Worm (Caenorhabditis elegans) whole organism, L2 larva: Measurements from ENCODE around the gene clec-50.

Experiments used
- R02D3.7 ChIP-seq: fragments of 150-350 bp; optimal IDR thresholded peaks from 2 replicates; lab custom pipeline; 2014; ENCODE audit warnings: missing biosample characterization, missing genetic modification characterization
- ama-1 ChIP-seq: fragments of 150-350 bp; optimal IDR thresholded peaks from 2 replicates; lab custom pipeline; 2018; ENCODE audit warnings: inconsistent platforms
- blmp-1 ChIP-seq: sonication (generic microtip); optimal IDR thresholded peaks from 2 replicates; lab custom pipeline; 2017; ENCODE audit warnings: missing genetic modification characterization, mild to moderate bottlenecking, missing compliant biosample characterization, antibody characterized with exemption, moderate library complexity; ENCODE audit not compliant: insufficient read depth
- dmd-4 ChIP-seq: sonication (generic microtip); optimal IDR thresholded peaks from 2 replicates; lab custom pipeline; 2017; ENCODE audit warnings: missing biosample characterization, missing genetic modification characterization
- elt-3 ChIP-seq: sonication (generic microtip); optimal IDR thresholded peaks from 2 replicates; lab custom pipeline; 2017; ENCODE audit warnings: missing biosample characterization, missing genetic modification characterization
- lin-13 ChIP-seq: fragments of 150-350 bp; optimal IDR thresholded peaks from 2 replicates; lab custom pipeline; 2014; ENCODE audit warnings: missing biosample characterization, missing genetic modification reagents, missing genetic modification characterization
- unc-62 ChIP-seq: fragments of 150-350 bp; optimal IDR thresholded peaks from 2 replicates; lab custom pipeline; 2014; ENCODE audit warnings: missing biosample characterization, missing genetic modification reagents, missing genetic modification characterization
- ztf-4 ChIP-seq: fragments of 150-350 bp; optimal IDR thresholded peaks from 2 replicates; lab custom pipeline; 2014; ENCODE audit warnings: missing biosample characterization, missing genetic modification characterization

DNA sequence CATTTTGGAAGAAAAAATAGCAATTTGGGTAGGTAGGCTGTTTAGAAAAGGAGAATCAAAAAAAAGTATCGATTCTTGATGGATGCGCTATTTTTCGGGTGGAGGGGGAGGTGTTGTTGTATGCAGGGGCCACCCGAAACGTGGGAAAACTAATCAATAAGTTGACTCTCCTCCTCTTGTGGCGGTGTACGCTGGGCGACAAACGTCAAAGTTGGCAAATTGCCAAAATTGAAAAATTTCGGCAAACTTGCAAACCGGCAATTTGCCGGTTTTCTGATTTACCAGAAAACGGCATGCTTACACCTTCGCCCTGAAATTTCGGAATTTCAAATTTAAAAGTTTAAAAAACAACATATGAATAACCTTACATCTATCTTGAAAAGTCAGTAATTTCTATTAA lies 14.1 kb downstream of the clec-50 start, which contains the start of gene W04E12.2:
- TF ChIP-seq ama-1 (lab: Kevin White, UChicago), result no peak
- TF ChIP-seq elt-3 (tag; lab: Kevin White, UChicago), result no peak
- no peak for TF ChIP-seq unc-62
- no peak for TF ChIP-seq ztf-4
- TF ChIP-seq dmd-4 (tag; lab: Kevin White, UChicago), result no peak
- TF ChIP-seq R02D3.7 (tag; lab: Kevin White, UChicago), result no peak
- no peak for TF ChIP-seq lin-13 (GFP tag; lab: Kevin White, UChicago)
- no peak for TF ChIP-seq blmp-1
